Fruit fly (Drosophila melanogaster) whole organism, adult: ENCODE data around the gene DnaJ-1.

ENCODE experiments used
- CG11617 ChIP-seq: fragments of 200-800 bp; sonication (Bioruptor generic); optimal IDR thresholded peaks from 2 replicates; lab custom pipeline; 2017; ENCODE audit warnings: mild to moderate bottlenecking, missing biosample characterization, missing genetic modification reagents, missing genetic modification characterization
- CG12768 ChIP-seq: fragments of 200-800 bp; sonication (Bioruptor generic); optimal IDR thresholded peaks from 2 replicates; lab custom pipeline; 2017; ENCODE audit warnings: missing biosample characterization, missing genetic modification characterization, mild to moderate bottlenecking, moderate library complexity, missing genetic modification reagents
- CG14711 ChIP-seq: fragments of 200-800 bp; sonication (Bioruptor generic); optimal IDR thresholded peaks from 2 replicates; lab custom pipeline; 2018; ENCODE audit warnings: missing biosample characterization, mild to moderate bottlenecking, missing genetic modification characterization, moderate library complexity
- cnc ChIP-seq, 2 experiments: fragments of >200 bp; optimal IDR thresholded peaks; 2 replicates each; lab custom pipeline; 2017

DNA sequence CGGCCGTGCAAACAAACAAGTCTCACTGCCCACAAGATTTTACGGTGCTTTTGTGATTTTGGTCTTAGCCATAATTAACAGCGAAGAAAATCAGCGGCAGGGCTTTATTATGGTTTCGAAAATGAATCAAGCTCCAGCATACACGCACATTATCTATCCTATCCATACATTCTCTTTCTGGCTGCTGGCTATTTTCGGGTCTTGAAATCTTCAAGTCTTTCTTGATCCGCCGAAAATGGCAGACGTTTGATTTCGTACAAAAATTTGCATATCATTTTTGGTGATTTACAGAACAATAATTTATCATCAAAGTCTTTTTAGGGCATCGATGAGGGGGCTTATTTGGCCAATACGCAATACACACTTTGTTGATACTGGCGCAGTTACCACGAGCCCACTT lies 36.8 kb upstream of the DnaJ-1 start:
- TF ChIP-seq CG12768 (GFP tag; lab: Kevin White, UChicago) (no peak), CG14711 (tag; lab: Kevin White, UChicago) (no peak), CG11617 (GFP tag; lab: Kevin White, UChicago) (no peak), cnc (optimal IDR thresholded peaks at IDR 0.05; lab: Kevin White, UChicago) (no peak)
